Fruit fly (Drosophila melanogaster): ENCODE measurements around the gene CG33766.

The CG33766 gene

DNA sequence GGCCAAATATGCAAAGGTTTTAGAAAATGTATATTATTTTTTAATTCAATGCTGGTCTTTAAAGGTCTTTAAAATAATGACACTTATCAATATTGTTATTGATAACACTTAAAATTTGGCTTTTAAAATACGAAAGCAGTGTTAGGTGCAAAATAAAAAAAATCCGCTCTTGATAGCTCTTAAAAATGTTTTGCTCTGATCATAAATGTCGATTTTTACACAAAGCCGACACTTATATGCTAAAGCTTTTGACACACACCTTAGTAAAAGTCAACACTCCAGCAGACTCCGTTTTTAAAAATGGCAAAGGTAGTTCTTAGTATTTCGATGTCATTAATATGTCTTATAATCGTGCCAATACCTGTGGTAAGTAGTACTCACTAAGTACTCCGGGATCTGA lies at the start of gene CG33766:
TSS of gene CG33766 (plus strand) at position 301 of the 400 bp plus-strand sequence.
- TF ChIP-seq CG33017 (tag; optimal IDR thresholded peaks at IDR 0.05) (no peak), pad (GFP tag; optimal IDR thresholded peaks at IDR 0.05) (no peak), ovo (GFP tag; optimal IDR thresholded peaks at IDR 0.05) (no peak), CG14711 (tag; optimal IDR thresholded peaks at IDR 0.05) (no peak), Crg-1 (GFP tag; optimal IDR thresholded peaks at IDR 0.05) (no peak), Clk (GFP tag; optimal IDR thresholded peaks at IDR 0.05) (no peak), CG7101 (tag; optimal IDR thresholded peaks at IDR 0.05) (no peak), bab1 (GFP tag; optimal IDR thresholded peaks at IDR 0.05) (no peak), Mnt (GFP tag; optimal IDR thresholded peaks at IDR 0.05) (no peak), Hr96 (GFP tag; optimal IDR thresholded peaks at IDR 0.05) (no peak), CG1620 (GFP tag; optimal IDR thresholded peaks at IDR 0.05) (no peak), CG11617 (GFP tag; optimal IDR thresholded peaks at IDR 0.05) (no peak), CG12768 (GFP tag; optimal IDR thresholded peaks at IDR 0.05) (no peak), kay (GFP tag; ENCODE audit: borderline replicate concordance) (no peak), CG5204 (GFP tag; optimal IDR thresholded peaks at IDR 0.05) (no peak), cic (GFP tag; optimal IDR thresholded peaks at IDR 0.05) (no peak), toe (GFP tag; optimal IDR thresholded peaks at IDR 0.05) (no peak), CG7045 (GFP tag; optimal IDR thresholded peaks at IDR 0.05) (no peak), cnc (optimal IDR thresholded peaks at IDR 0.05) (no peak)

DNA sequence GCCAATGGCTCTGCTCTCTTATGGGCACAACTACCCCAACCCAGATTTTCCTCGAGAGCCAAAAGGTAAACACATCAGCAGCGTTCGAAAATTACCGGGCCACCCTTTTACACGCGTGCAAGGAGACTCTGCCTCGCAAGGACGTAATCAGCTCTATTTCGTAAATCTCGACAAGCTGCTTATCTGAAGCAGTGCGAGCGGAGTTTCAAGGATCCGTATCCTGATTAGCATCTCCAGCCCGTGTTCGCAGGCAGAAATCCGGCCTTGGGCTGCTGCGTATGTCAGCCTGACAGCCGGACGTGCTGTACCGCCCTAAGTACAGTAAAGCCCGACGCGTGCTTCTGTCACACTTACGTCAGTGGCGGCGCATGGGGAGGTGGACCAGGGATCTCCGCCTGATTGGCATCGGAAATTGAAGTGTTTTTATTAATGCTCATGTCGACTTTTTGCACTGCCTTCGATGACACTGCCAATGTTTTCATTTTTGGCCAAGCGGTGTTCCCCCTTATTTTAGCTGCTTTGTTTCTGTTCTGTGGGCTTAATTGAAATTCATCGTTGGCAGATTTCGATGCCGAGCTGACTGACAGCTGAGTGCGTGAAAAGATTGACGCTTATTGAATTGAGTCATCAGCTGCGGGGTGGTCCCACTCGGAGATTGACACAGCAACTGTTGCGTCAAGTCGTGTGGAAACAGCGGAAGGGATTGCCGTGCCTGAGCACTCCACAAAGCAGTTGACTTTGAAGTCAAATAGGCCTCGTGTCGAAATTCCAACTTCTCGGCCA lies 39.6 kb upstream of the CG33766 start, which contains the start of gene ND-B14.5AL:
TSS of gene ND-B14.5AL (plus strand) at position 733 of the 783 bp plus-strand sequence.
- TF ChIP-seq CG33017 (tag; optimal IDR thresholded peaks at IDR 0.05) (no peak), bab1 (GFP tag; optimal IDR thresholded peaks at IDR 0.05) (no peak), CG11617 (GFP tag; optimal IDR thresholded peaks at IDR 0.05) (no peak), cic (GFP tag; optimal IDR thresholded peaks at IDR 0.05) (no peak), tj (GFP tag; optimal IDR thresholded peaks at IDR 0.05) (no peak), CG12768 (GFP tag; optimal IDR thresholded peaks at IDR 0.05) (no peak), CG14711 (tag; optimal IDR thresholded peaks at IDR 0.05) (no peak), toe (GFP tag; optimal IDR thresholded peaks at IDR 0.05) (no peak), ovo (GFP tag; optimal IDR thresholded peaks at IDR 0.05) (no peak), Clk (GFP tag; optimal IDR thresholded peaks at IDR 0.05) (no peak), CG7045 (GFP tag; optimal IDR thresholded peaks at IDR 0.05) (no peak)

DNA sequence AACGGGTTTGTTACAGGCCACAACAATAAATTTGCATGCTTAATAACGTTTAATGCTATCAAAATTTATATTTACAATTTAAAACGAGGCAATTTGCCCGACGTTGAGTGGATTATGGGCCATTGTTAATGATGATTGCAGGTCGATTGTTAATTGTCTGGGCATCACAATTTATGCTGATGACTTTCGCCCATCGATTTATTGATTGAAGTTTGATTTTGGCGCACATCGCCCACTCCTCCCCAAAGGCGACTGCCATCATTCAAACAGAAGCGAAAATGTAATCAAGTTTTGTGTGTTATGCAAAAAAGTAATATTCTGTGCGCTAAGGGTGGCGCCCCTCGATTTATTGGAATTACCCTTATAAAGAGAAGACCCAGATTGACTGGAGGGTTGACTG lies 38.4 kb upstream of the CG33766 start:
- TF ChIP-seq cnc (optimal IDR thresholded peaks at IDR 0.05), result no peak
- no peak for TF ChIP-seq Crg-1 (GFP tag; optimal IDR thresholded peaks at IDR 0.05)
- TF ChIP-seq Hr96 (GFP tag; optimal IDR thresholded peaks at IDR 0.05), result no peak
- no peak for TF ChIP-seq CG5204 (GFP tag; optimal IDR thresholded peaks at IDR 0.05)
- no peak for TF ChIP-seq ovo (GFP tag; optimal IDR thresholded peaks at IDR 0.05)
- no peak for TF ChIP-seq Clk (GFP tag; optimal IDR thresholded peaks at IDR 0.05)
- no peak for TF ChIP-seq CG7045 (GFP tag; optimal IDR thresholded peaks at IDR 0.05)
- no peak for TF ChIP-seq bab1 (GFP tag; optimal IDR thresholded peaks at IDR 0.05)
- no peak for TF ChIP-seq CG12768 (GFP tag; optimal IDR thresholded peaks at IDR 0.05)
- TF ChIP-seq tj (GFP tag; optimal IDR thresholded peaks at IDR 0.05), result no peak
- TF ChIP-seq pad (GFP tag; optimal IDR thresholded peaks at IDR 0.05), result no peak

DNA sequence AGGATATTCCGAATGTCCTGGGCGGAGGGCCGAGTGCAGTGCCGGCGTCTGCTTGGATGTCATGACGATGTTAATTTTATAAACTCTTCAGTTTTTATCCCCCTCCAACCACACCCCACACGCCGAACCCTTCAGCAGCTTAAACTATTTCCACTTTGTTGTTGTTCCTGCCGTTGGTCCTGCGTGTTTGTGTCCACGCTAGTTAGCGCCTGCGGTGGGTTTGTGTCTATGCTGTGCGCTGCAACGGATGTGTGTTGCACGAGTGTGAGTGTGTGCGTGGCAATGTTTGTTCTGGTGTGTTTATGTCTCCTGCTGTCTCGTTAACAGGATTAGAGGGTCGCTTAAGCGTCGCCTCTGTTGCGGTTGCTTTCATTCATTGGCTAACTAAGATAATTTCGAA lies 28.6 kb upstream of the CG33766 start:
- TF ChIP-seq CG11617 (GFP tag; optimal IDR thresholded peaks at IDR 0.05), result no peak
- TF ChIP-seq pad (GFP tag; optimal IDR thresholded peaks at IDR 0.05), result no peak
- no peak for TF ChIP-seq CG33017 (tag; optimal IDR thresholded peaks at IDR 0.05)
- no peak for TF ChIP-seq bab1 (GFP tag; optimal IDR thresholded peaks at IDR 0.05)
- TF ChIP-seq CG1620 (GFP tag; optimal IDR thresholded peaks at IDR 0.05), result no peak
- no peak for TF ChIP-seq Mnt (GFP tag; optimal IDR thresholded peaks at IDR 0.05)
- TF ChIP-seq Crg-1 (GFP tag; optimal IDR thresholded peaks at IDR 0.05), result no peak
- TF ChIP-seq tj (GFP tag; optimal IDR thresholded peaks at IDR 0.05), result no peak

DNA sequence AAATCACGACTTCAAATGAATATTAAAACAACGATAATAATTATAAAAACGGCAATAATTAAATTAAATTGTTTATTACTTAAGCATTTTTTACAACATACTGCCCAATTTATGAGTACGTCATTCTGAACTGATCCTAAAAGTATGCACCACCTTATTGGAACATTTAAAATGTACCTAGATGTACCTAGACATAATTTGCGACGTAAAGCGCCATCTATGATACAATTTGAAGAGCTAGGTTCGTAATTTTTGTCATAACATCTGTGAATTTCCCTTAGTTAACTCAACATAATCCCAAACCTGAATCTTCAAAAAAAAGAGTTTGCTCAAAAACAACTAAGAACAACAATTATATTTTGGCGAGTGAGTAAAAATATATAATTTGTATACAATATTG lies 11.3 kb upstream of the CG33766 start:
- no peak for TF ChIP-seq CG11617 (GFP tag; optimal IDR thresholded peaks at IDR 0.05)
- no peak for TF ChIP-seq cnc (optimal IDR thresholded peaks at IDR 0.05)
- TF ChIP-seq toe (GFP tag; optimal IDR thresholded peaks at IDR 0.05), result no peak
- TF ChIP-seq CG7101 (tag; optimal IDR thresholded peaks at IDR 0.05), result no peak
- TF ChIP-seq tj (GFP tag; optimal IDR thresholded peaks at IDR 0.05), result no peak
- TF ChIP-seq Hr96 (GFP tag; optimal IDR thresholded peaks at IDR 0.05), result no peak
- TF ChIP-seq CG14711 (tag; optimal IDR thresholded peaks at IDR 0.05), result no peak
- no peak for TF ChIP-seq pad (GFP tag; optimal IDR thresholded peaks at IDR 0.05)
- TF ChIP-seq bab1 (GFP tag; optimal IDR thresholded peaks at IDR 0.05), result no peak
- no peak for TF ChIP-seq CG1620 (GFP tag; optimal IDR thresholded peaks at IDR 0.05)
- no peak for TF ChIP-seq CG12768 (GFP tag; optimal IDR thresholded peaks at IDR 0.05)
- TF ChIP-seq Crg-1 (GFP tag; optimal IDR thresholded peaks at IDR 0.05), result no peak
- no peak for TF ChIP-seq Mnt (GFP tag; optimal IDR thresholded peaks at IDR 0.05)
- TF ChIP-seq CG7045 (GFP tag; optimal IDR thresholded peaks at IDR 0.05), result no peak
- no peak for TF ChIP-seq cic (GFP tag; optimal IDR thresholded peaks at IDR 0.05)
- TF ChIP-seq CG5204 (GFP tag; optimal IDR thresholded peaks at IDR 0.05), result no peak
- TF ChIP-seq CG33017 (tag; optimal IDR thresholded peaks at IDR 0.05), result no peak

DNA sequence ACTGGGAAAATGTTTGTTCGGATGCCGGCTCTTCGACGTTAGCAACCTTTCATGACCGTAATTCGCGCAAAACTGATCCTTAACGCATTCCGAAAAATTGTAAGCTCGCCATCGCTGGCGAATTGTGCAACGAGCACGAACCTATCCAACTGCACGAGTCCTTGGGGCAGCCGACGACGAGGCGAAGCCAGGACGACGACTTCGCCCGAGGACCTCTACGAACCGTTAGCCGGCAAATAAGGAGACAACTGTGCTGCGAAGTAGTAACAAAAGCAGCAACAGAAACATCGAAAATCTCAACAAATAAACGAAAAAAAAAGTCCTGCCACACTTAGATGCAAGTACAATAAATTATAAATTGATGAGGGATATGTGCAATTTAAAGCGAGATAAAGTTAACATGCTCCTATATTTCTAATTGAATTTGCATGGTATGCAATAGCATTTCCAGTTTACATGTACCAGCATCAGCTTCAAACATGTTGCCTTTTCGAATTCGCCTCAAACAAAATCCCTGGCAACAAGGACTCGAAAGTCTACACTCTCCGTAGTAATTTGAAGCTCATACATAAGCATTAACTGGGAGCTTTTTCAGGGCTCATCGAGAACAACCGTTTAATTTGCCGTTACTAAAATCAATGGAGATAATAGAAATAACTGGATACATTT lies 7.4 kb upstream of the CG33766 start, which contains the start of gene CG14459:
TSS of gene CG14459 (minus strand) at position 51 of the 669 bp plus-strand sequence.
- TF ChIP-seq CG14711 (tag; optimal IDR thresholded peaks at IDR 0.05), result no peak
- TF ChIP-seq cnc (optimal IDR thresholded peaks at IDR 0.05), result no peak
- no peak for TF ChIP-seq CG12768 (GFP tag; optimal IDR thresholded peaks at IDR 0.05)
- TF ChIP-seq CG5204 (GFP tag; optimal IDR thresholded peaks at IDR 0.05), result no peak
- TF ChIP-seq ovo (GFP tag; optimal IDR thresholded peaks at IDR 0.05), result no peak
- TF ChIP-seq CG11617 (GFP tag; optimal IDR thresholded peaks at IDR 0.05), result no peak
- no peak for TF ChIP-seq CG7101 (tag; optimal IDR thresholded peaks at IDR 0.05)
- no peak for TF ChIP-seq Hr96 (GFP tag; optimal IDR thresholded peaks at IDR 0.05)
- TF ChIP-seq CG1620 (GFP tag; optimal IDR thresholded peaks at IDR 0.05), result no peak
- no peak for TF ChIP-seq CG7045 (GFP tag; optimal IDR thresholded peaks at IDR 0.05)
- TF ChIP-seq Clk (GFP tag; optimal IDR thresholded peaks at IDR 0.05), result no peak
- no peak for TF ChIP-seq CG33017 (tag; optimal IDR thresholded peaks at IDR 0.05)
- TF ChIP-seq tj (GFP tag; optimal IDR thresholded peaks at IDR 0.05), result no peak
- no peak for TF ChIP-seq bab1 (GFP tag; optimal IDR thresholded peaks at IDR 0.05)
- no peak for TF ChIP-seq kay (GFP tag; ENCODE audit: borderline replicate concordance)
- TF ChIP-seq pad (GFP tag; optimal IDR thresholded peaks at IDR 0.05), result no peak
- no peak for TF ChIP-seq cic (GFP tag; optimal IDR thresholded peaks at IDR 0.05)
- TF ChIP-seq Crg-1 (GFP tag; optimal IDR thresholded peaks at IDR 0.05), result no peak
